Worm (Caenorhabditis elegans): ENCODE results near the gene sup-1.

- no peak for TF ChIP-seq ceh-79 (tag; optimal IDR thresholded peaks at IDR 0.05)
- no peak for TF ChIP-seq unc-62 (GFP tag; optimal IDR thresholded peaks at IDR 0.05)
- TF ChIP-seq B0019.2 (GFP tag; conservative IDR thresholded peaks at IDR 0.05) = no peak
- no peak for TF ChIP-seq nhr-120 (GFP tag; IDR thresholded peaks at IDR 0.05)
- no peak for TF ChIP-seq ztf-26 (tag; optimal IDR thresholded peaks at IDR 0.05)
- TF ChIP-seq Y67H2A.10 (GFP tag; conservative IDR thresholded peaks at IDR 0.05) = no peak
- no peak for TF ChIP-seq ztf-25 (GFP tag; IDR thresholded peaks at IDR 0.05)
- no peak for TF ChIP-seq snpc-4 (GFP tag; optimal IDR thresholded peaks at IDR 0.05)
- no peak for TF ChIP-seq snpc-4 (tag; optimal IDR thresholded peaks at IDR 0.05)
These were observed 28.7 kb downstream of the sup-1 start, which contains the start of gene Y41C4A.8 for ce11 chrIII:11708722-11709121.

All from whole organism, young adult.